Worm (Caenorhabditis elegans): Measurements from ENCODE around the gene Y47D3A.21.

- TF ChIP-seq cog-1 (tag; optimal IDR thresholded peaks at IDR 0.05) (no peak), flt-1 (GFP tag; IDR thresholded peaks at IDR 0.05) (no peak), T22C8.4 (GFP tag; IDR thresholded peaks at IDR 0.05) (no peak), klf-2 (GFP tag; conservative IDR thresholded peaks at IDR 0.05) (no peak), ref-1 (GFP tag; conservative IDR thresholded peaks at IDR 0.05) (no peak)
These were observed 9.5 kb downstream of the Y47D3A.21 start for ce11 chrIII:11269206-11269605.
